Worm (Caenorhabditis elegans): ENCODE data around the gene Y1A5A.1.
A peak's percentile ranks its signal among the peaks of the same experiment; 100 is the strongest.

The Y1A5A.1 gene

ce11 chrIII:4004064-4004580 is 17.7 kb upstream of the Y1A5A.1 start, which contains the start of gene tif-1A (continued):
- TF ChIP-seq ceh-16 (tag; optimal IDR thresholded peaks at IDR 0.05) (no peak), ceh-28 (tag; optimal IDR thresholded peaks at IDR 0.05) (peak; percentile 45), nhr-67 (tag; optimal IDR thresholded peaks at IDR 0.05) (no peak)

ce11 chrIII:3994457-3994856 is 8.0 kb upstream of the Y1A5A.1 start:
- TF ChIP-seq nhr-76 (tag; optimal IDR thresholded peaks at IDR 0.05) (no peak), nhr-25 (tag; optimal IDR thresholded peaks at IDR 0.05) (no peak), unc-39 (tag; optimal IDR thresholded peaks at IDR 0.05) (no peak), egl-5 (tag; optimal IDR thresholded peaks at IDR 0.05) (peak; percentile 29)

ce11 chrIII:3992089-3992488 is 5.6 kb upstream of the Y1A5A.1 start, which contains the start of gene glb-11:
glb-11 (minus strand) TSS chrIII:3992189.
- TF ChIP-seq ztf-11 (tag; optimal IDR thresholded peaks at IDR 0.05) (no peak), nhr-23 (tag; optimal IDR thresholded peaks at IDR 0.05) (no peak), nhr-237 (tag; optimal IDR thresholded peaks at IDR 0.05) (no peak), elt-3 (tag; optimal IDR thresholded peaks at IDR 0.05) (no peak)

- no peak for TF ChIP-seq ceh-9 (tag; optimal IDR thresholded peaks at IDR 0.05)
- TF ChIP-seq nfya-1 (tag; optimal IDR thresholded peaks at IDR 0.05; ENCODE audit: insufficient read depth), result peak; percentile 33
- no peak for TF ChIP-seq R02D3.7 (tag; optimal IDR thresholded peaks at IDR 0.05)
- TF ChIP-seq nhr-67 (tag; optimal IDR thresholded peaks at IDR 0.05), result no peak
Measured at ce11 chrIII:3991362-3991761, 4.9 kb upstream of the Y1A5A.1 start.

- TF ChIP-seq fkh-10 (GFP tag; optimal IDR thresholded peaks at IDR 0.05) (no peak), snpc-4 (tag; optimal IDR thresholded peaks at IDR 0.05) (no peak), skn-1 (tag; optimal IDR thresholded peaks at IDR 0.05) (no peak), unc-62 (GFP tag; optimal IDR thresholded peaks at IDR 0.05) (no peak), ceh-82 (tag; optimal IDR thresholded peaks at IDR 0.05) (no peak), nhr-237 (tag; optimal IDR thresholded peaks at IDR 0.05) (no peak), mml-1 (tag; optimal IDR thresholded peaks at IDR 0.05) (no peak), pha-4 (tag; optimal IDR thresholded peaks at IDR 0.05) (no peak), eor-1 (tag; optimal IDR thresholded peaks at IDR 0.05) (no peak), zag-1 (tag; optimal IDR thresholded peaks at IDR 0.05) (no peak), R02D3.7 (tag; optimal IDR thresholded peaks at IDR 0.05) (no peak), tbx-2 (tag; optimal IDR thresholded peaks at IDR 0.05) (no peak), hmg-11 (tag; optimal IDR thresholded peaks at IDR 0.05) (no peak)
Measured at ce11 chrIII:3987759-3988158, 1.3 kb upstream of the Y1A5A.1 start, which contains the start of gene C36E8.6. C36E8.6 (plus strand) TSS chrIII:3988059.

- TF ChIP-seq nhr-67 (tag; optimal IDR thresholded peaks at IDR 0.05) (no peak), R02D3.7 (tag; optimal IDR thresholded peaks at IDR 0.05) (no peak), ceh-82 (tag; optimal IDR thresholded peaks at IDR 0.05) (no peak), daf-12 (tag; optimal IDR thresholded peaks at IDR 0.05) (no peak), ama-1 (optimal IDR thresholded peaks at IDR 0.05) (no peak), hmg-11 (tag; optimal IDR thresholded peaks at IDR 0.05) (peak; percentile 36), snpc-4 (tag; optimal IDR thresholded peaks at IDR 0.05) (peak; percentile 14), nhr-28 (tag; optimal IDR thresholded peaks at IDR 0.05) (no peak), mml-1 (tag; optimal IDR thresholded peaks at IDR 0.05) (no peak), ztf-4 (tag; optimal IDR thresholded peaks at IDR 0.05) (no peak), pha-4 (tag; optimal IDR thresholded peaks at IDR 0.05) (peak; percentile 88), nhr-77 (tag; optimal IDR thresholded peaks at IDR 0.05) (no peak), nhr-23 (tag; optimal IDR thresholded peaks at IDR 0.05) (no peak), elt-2 (tag; optimal IDR thresholded peaks at IDR 0.05) (no peak), lin-39 (tag; optimal IDR thresholded peaks at IDR 0.05) (peak; percentile 1), lsy-12 (tag; optimal IDR thresholded peaks at IDR 0.05) (peak; percentile 10), eor-1 (tag; optimal IDR thresholded peaks at IDR 0.05) (no peak), nfya-1 (tag; optimal IDR thresholded peaks at IDR 0.05; ENCODE audit: insufficient read depth) (peak; percentile 24), egl-27 (tag; optimal IDR thresholded peaks at IDR 0.05) (no peak), elt-3 (tag; optimal IDR thresholded peaks at IDR 0.05) (no peak), ceh-9 (tag; optimal IDR thresholded peaks at IDR 0.05) (no peak), fkh-2 (tag; optimal IDR thresholded peaks at IDR 0.05) (no peak), nhr-11 (tag; optimal IDR thresholded peaks at IDR 0.05) (no peak), aly-2 (tag; optimal IDR thresholded peaks at IDR 0.05) (no peak), unc-62 (GFP tag; optimal IDR thresholded peaks at IDR 0.05) (no peak), nhr-76 (tag; optimal IDR thresholded peaks at IDR 0.05) (no peak), fkh-10 (GFP tag; optimal IDR thresholded peaks at IDR 0.05) (no peak), sea-2 (GFP tag; optimal IDR thresholded peaks at IDR 0.05) (no peak), elt-1 (tag; optimal IDR thresholded peaks at IDR 0.05) (no peak), ceh-16 (tag; optimal IDR thresholded peaks at IDR 0.05) (no peak), egl-5 (tag; optimal IDR thresholded peaks at IDR 0.05) (peak; percentile 60), pqm-1 (tag; optimal IDR thresholded peaks at IDR 0.05) (no peak), tbx-2 (tag; optimal IDR thresholded peaks at IDR 0.05) (no peak), lin-15B (tag; optimal IDR thresholded peaks at IDR 0.05) (no peak)
Measured at ce11 chrIII:3984049-3984484, 2.4 kb downstream of the Y1A5A.1 start.
